Worm (Caenorhabditis elegans) whole organism, early embryonic: ENCODE measurements around the gene nra-3.

Source experiments
- B0310.2 ChIP-seq: sonication (generic microtip); optimal IDR thresholded peaks from 2 replicates; lab custom pipeline; 2016; ENCODE audit warnings: mild to moderate bottlenecking, missing genetic modification characterization, missing compliant biosample characterization
- F13C5.2 ChIP-seq: sonication (generic microtip); optimal IDR thresholded peaks from 2 replicates; lab custom pipeline; 2017; ENCODE audit warnings: mild to moderate bottlenecking, missing genetic modification characterization, inconsistent platforms, missing compliant biosample characterization
- aly-1 ChIP-seq: sonication (generic microtip); optimal IDR thresholded peaks from 2 replicates; lab custom pipeline; 2016; ENCODE audit warnings: missing genetic modification characterization, missing compliant biosample characterization
- ama-1 ChIP-seq: fragments of 150-350 bp; optimal IDR thresholded peaks from 2 replicates; lab custom pipeline; 2014
- ceh-13 ChIP-seq: fragments of 200-800 bp; sonication (Bioruptor generic); optimal IDR thresholded peaks from 2 replicates; lab custom pipeline; 2018; ENCODE audit warnings: mild to moderate bottlenecking, missing genetic modification characterization, missing compliant biosample characterization
- ceh-36 ChIP-seq: sonication (generic microtip); optimal IDR thresholded peaks from 2 replicates; lab custom pipeline; 2016; ENCODE audit warnings: missing genetic modification characterization, inconsistent platforms, missing compliant biosample characterization
- ets-7 ChIP-seq: sonication (generic microtip); optimal IDR thresholded peaks from 2 replicates; lab custom pipeline; 2016; ENCODE audit warnings: missing genotype, missing genetic modification characterization, missing compliant biosample characterization
- flt-1 ChIP-seq: fragments of 200-800 bp; sonication (Bioruptor generic); IDR thresholded peaks from 2 replicates; pipeline ENCODE4 v1.3.6; 2022; ENCODE audit warnings: missing genetic modification characterization, missing compliant biosample characterization
- hmbx-1 ChIP-seq: sonication (generic microtip); optimal IDR thresholded peaks from 2 replicates; lab custom pipeline; 2016; ENCODE audit warnings: mild to moderate bottlenecking, missing genetic modification characterization, missing compliant biosample characterization
- hmg-4 ChIP-seq: fragments of 200-800 bp; sonication (Bioruptor generic); optimal IDR thresholded peaks from 2 replicates; lab custom pipeline; 2018; ENCODE audit warnings: mild to moderate bottlenecking, missing genetic modification characterization, missing compliant biosample characterization
- hnd-1 ChIP-seq: sonication (generic microtip); optimal IDR thresholded peaks from 2 replicates; lab custom pipeline; 2016; ENCODE audit warnings: missing genetic modification characterization, missing compliant biosample characterization
- pes-1 ChIP-seq: fragments of 200-800 bp; sonication (Bioruptor generic); IDR thresholded peaks from 2 replicates; pipeline ENCODE4 v1.3.6; 2022; ENCODE audit warnings: missing genetic modification reagents, missing genetic modification characterization, missing compliant biosample characterization
- scrt-1 ChIP-seq: fragments of 200-800 bp; sonication (Bioruptor generic); IDR thresholded peaks from 2 replicates; pipeline ENCODE4 v1.3.6; 2022; ENCODE audit warnings: missing genetic modification characterization, missing compliant biosample characterization
- sea-1 ChIP-seq: fragments of 200-800 bp; sonication (Bioruptor generic); conservative IDR thresholded peaks from 2 replicates; pipeline ENCODE4 v1.3.6; 2022; ENCODE audit warnings: missing genetic modification characterization, missing compliant biosample characterization
- tbx-11 ChIP-seq: fragments of 200-800 bp; sonication (Bioruptor generic); IDR thresholded peaks from 2 replicates; pipeline ENCODE4 v1.3.6; 2022; ENCODE audit warnings: missing genetic modification characterization, missing compliant biosample characterization
- tbx-37 ChIP-seq: fragments of 200-800 bp; sonication (Bioruptor generic); conservative IDR thresholded peaks from 2 replicates; pipeline ENCODE4 v1.3.6; 2022; ENCODE audit warnings: missing genetic modification reagents, missing genetic modification characterization, missing compliant biosample characterization
- tra-4 ChIP-seq: sonication (generic microtip); optimal IDR thresholded peaks from 2 replicates; lab custom pipeline; 2017; ENCODE audit warnings: missing genetic modification characterization, missing compliant biosample characterization

nra-3 gene

DNA sequence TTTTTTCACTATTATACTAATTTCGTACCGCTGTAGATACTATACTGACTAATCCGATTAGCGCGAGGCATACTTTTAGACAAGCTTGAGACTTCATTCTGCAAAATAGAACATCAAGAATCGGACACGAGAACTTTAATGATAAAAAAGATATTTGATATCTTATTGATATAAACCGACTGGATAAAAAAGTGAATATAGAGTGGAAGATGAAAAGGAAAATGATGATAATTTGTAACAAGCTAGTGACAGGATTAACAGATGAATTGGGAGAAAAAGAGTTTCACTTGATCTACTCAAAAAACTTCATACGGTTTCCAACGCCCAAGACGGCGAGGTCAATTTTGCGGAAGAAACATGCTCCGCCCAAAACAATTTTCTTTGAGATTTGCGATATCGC is 17.7 kb upstream of the nra-3 start, which contains the start of gene nas-37:
Gene nas-37, minus strand, starts transcription at position 101 of the 400 bp plus-strand sequence.
- no peak for TF ChIP-seq ceh-36 (tag; lab: Kevin White, UChicago)
- no peak for TF ChIP-seq tbx-37
- no peak for TF ChIP-seq ets-7 (tag; lab: Kevin White, UChicago)
- TF ChIP-seq ceh-13 = no peak
- no peak for TF ChIP-seq tbx-11 (GFP tag; lab: Robert Waterston, UW)
- no peak for TF ChIP-seq hnd-1 (tag; lab: Kevin White, UChicago)
- TF ChIP-seq tra-4 (tag; lab: Kevin White, UChicago) = no peak
- TF ChIP-seq flt-1 (GFP tag; lab: Robert Waterston, UW) = no peak
- no peak for TF ChIP-seq F13C5.2
- TF ChIP-seq sea-1 (GFP tag; lab: Robert Waterston, UW) = no peak
- TF ChIP-seq aly-1 = no peak
- no peak for TF ChIP-seq hmg-4 (GFP tag; lab: Kevin White, UChicago)
- no peak for TF ChIP-seq B0310.2 (tag; lab: Kevin White, UChicago)

ce11 chrX:9948528-9948927 is 17.3 kb upstream of the nra-3 start:
- TF ChIP-seq hmg-4 (GFP tag; lab: Kevin White, UChicago) = no peak
- no peak for TF ChIP-seq scrt-1 (GFP tag; lab: Robert Waterston, UW)
- TF ChIP-seq pes-1 (GFP tag; lab: Robert Waterston, UW) = no peak
- TF ChIP-seq sea-1 (GFP tag; lab: Robert Waterston, UW) = no peak
- no peak for TF ChIP-seq ceh-36 (tag; lab: Kevin White, UChicago)
- no peak for TF ChIP-seq ceh-13
- TF ChIP-seq hnd-1 (tag; lab: Kevin White, UChicago) = no peak
- TF ChIP-seq tbx-11 (GFP tag; lab: Robert Waterston, UW) = no peak
- TF ChIP-seq flt-1 (GFP tag; lab: Robert Waterston, UW) = no peak
- no peak for TF ChIP-seq tra-4 (tag; lab: Kevin White, UChicago)
- no peak for TF ChIP-seq hmbx-1 (tag; lab: Kevin White, UChicago)
- TF ChIP-seq F13C5.2 = no peak
- TF ChIP-seq B0310.2 (tag; lab: Kevin White, UChicago) = no peak
- TF ChIP-seq aly-1 = no peak
- no peak for TF ChIP-seq ets-7 (tag; lab: Kevin White, UChicago)
- TF ChIP-seq tbx-37 = no peak
- TF ChIP-seq ama-1 (lab: Kevin White, UChicago) = no peak

ce11 chrX:9941379-9941778 is 10.1 kb upstream of the nra-3 start:
- no peak for TF ChIP-seq ets-7 (tag; lab: Kevin White, UChicago)
- TF ChIP-seq hmbx-1 (tag; lab: Kevin White, UChicago) = no peak
- TF ChIP-seq ama-1 (lab: Kevin White, UChicago) = no peak
- no peak for TF ChIP-seq pes-1 (GFP tag; lab: Robert Waterston, UW)
- no peak for TF ChIP-seq tra-4 (tag; lab: Kevin White, UChicago)
- TF ChIP-seq scrt-1 (GFP tag; lab: Robert Waterston, UW) = no peak
- no peak for TF ChIP-seq F13C5.2
- TF ChIP-seq flt-1 (GFP tag; lab: Robert Waterston, UW) = no peak
- no peak for TF ChIP-seq B0310.2 (tag; lab: Kevin White, UChicago)
- TF ChIP-seq ceh-13 = no peak
- TF ChIP-seq tbx-37 = no peak
- TF ChIP-seq hnd-1 (tag; lab: Kevin White, UChicago) = no peak
- no peak for TF ChIP-seq ceh-36 (tag; lab: Kevin White, UChicago)
- TF ChIP-seq aly-1 = no peak
- no peak for TF ChIP-seq sea-1 (GFP tag; lab: Robert Waterston, UW)
- TF ChIP-seq tbx-11 (GFP tag; lab: Robert Waterston, UW) = no peak
- no peak for TF ChIP-seq hmg-4 (GFP tag; lab: Kevin White, UChicago)

DNA sequence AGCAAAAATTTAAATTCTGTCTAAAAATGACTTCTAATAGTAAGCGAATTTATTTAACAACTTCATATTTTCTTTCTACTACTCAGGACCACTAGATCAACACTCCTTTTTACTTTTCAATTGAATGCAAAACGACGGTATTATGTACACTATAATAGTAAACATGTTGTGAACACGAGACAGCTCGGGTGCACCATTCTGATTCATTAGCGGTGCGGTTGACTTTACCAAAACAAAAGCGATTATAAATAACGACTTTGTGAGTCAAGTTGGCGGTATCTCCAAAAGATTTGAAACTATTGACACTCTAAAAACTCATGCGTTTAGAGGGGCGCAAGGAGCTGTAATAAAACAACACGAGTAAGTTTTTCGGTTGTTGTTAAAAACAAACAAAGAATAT is 9.3 kb upstream of the nra-3 start:
- TF ChIP-seq hmbx-1 (tag; lab: Kevin White, UChicago) (no peak), B0310.2 (tag; lab: Kevin White, UChicago) (no peak), hmg-4 (GFP tag; lab: Kevin White, UChicago) (no peak), ceh-13 (no peak)

DNA sequence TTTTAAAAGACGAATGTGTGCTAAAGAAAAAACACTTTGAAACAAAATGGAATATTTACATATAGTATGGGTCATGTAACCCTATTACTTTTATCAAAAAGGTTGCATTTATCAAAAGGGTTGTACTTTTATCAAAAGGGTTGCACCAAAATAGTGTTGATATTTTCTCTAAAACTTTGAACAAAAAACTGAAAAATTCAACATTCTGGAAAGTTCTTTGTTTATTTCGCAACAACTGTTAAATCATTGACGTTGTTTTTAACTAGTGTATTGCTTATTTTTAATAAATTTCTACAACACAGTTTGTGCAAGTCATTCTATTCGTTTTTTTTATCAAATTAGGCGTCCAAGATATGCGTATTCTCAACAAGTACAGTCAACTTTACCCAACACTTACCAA is 7.3 kb upstream of the nra-3 start, which contains the start of the genes C17G1.5 and C17G1.14:
Gene C17G1.5, plus strand, starts transcription at position 266 of the 400 bp plus-strand sequence.
Gene C17G1.14, plus strand, starts transcription at position 277 of the 400 bp plus-strand sequence.
- TF ChIP-seq ama-1 (lab: Kevin White, UChicago) (no peak), F13C5.2 (no peak), tra-4 (tag; lab: Kevin White, UChicago) (no peak), hmbx-1 (tag; lab: Kevin White, UChicago) (no peak), ceh-13 (no peak), hnd-1 (tag; lab: Kevin White, UChicago) (no peak), pes-1 (GFP tag; lab: Robert Waterston, UW) (no peak), tbx-11 (GFP tag; lab: Robert Waterston, UW) (no peak), tbx-37 (no peak)

ce11 chrX:9938091-9938490 is 6.8 kb upstream of the nra-3 start:
- TF ChIP-seq B0310.2 (tag; lab: Kevin White, UChicago) (no peak), hmg-4 (GFP tag; lab: Kevin White, UChicago) (no peak), hnd-1 (tag; lab: Kevin White, UChicago) (no peak), ceh-13 (no peak), tbx-37 (no peak), F13C5.2 (no peak), tra-4 (tag; lab: Kevin White, UChicago) (no peak), flt-1 (GFP tag; lab: Robert Waterston, UW) (no peak), aly-1 (no peak), pes-1 (GFP tag; lab: Robert Waterston, UW) (no peak), scrt-1 (GFP tag; lab: Robert Waterston, UW) (no peak), ets-7 (tag; lab: Kevin White, UChicago) (no peak), sea-1 (GFP tag; lab: Robert Waterston, UW) (no peak), hmbx-1 (tag; lab: Kevin White, UChicago) (no peak), tbx-11 (GFP tag; lab: Robert Waterston, UW) (no peak)

DNA sequence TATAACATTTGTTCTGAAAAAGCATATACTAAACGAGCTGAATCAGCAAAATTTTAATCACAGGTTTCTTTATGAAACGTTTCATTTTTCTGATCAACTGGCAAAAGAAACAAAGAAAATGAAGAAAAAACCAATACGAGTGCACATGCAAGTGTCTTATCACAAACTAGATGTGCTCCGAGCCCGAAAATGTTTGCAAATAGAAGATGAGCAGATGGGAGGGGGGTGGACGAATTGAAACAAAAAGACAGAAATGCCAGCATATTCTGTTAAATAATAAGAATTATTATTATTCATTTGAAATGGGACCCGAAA is 2.7 kb upstream of the nra-3 start:
- TF ChIP-seq scrt-1 (GFP tag; lab: Robert Waterston, UW) (no peak), aly-1 (no peak), F13C5.2 (no peak), ets-7 (tag; lab: Kevin White, UChicago) (no peak), tbx-11 (GFP tag; lab: Robert Waterston, UW) (no peak), ama-1 (lab: Kevin White, UChicago) (no peak), hmbx-1 (tag; lab: Kevin White, UChicago) (no peak), ceh-36 (tag; lab: Kevin White, UChicago) (no peak), hnd-1 (tag; lab: Kevin White, UChicago) (no peak), B0310.2 (tag; lab: Kevin White, UChicago) (no peak), ceh-13 (no peak), hmg-4 (GFP tag; lab: Kevin White, UChicago) (no peak), tra-4 (tag; lab: Kevin White, UChicago) (no peak), pes-1 (GFP tag; lab: Robert Waterston, UW) (no peak), flt-1 (GFP tag; lab: Robert Waterston, UW) (no peak), sea-1 (GFP tag; lab: Robert Waterston, UW) (no peak), tbx-37 (no peak)
